Worm (Caenorhabditis elegans): ENCODE data around the gene C31H1.1.

The C31H1.1 gene

ce11 chrIV:5796694-5797093 lies 559 bp upstream of the C31H1.1 start, which contains the start of gene C31H1.5:
Gene C31H1.5, minus strand, starts transcription at chrIV:5796794.
- no peak for TF ChIP-seq tbx-2 (tag; optimal IDR thresholded peaks at IDR 0.05)
- no peak for TF ChIP-seq sea-2 (GFP tag; optimal IDR thresholded peaks at IDR 0.05)
- TF ChIP-seq lin-15B (tag; optimal IDR thresholded peaks at IDR 0.05): no peak
- no peak for TF ChIP-seq nhr-11 (tag; optimal IDR thresholded peaks at IDR 0.05)
- TF ChIP-seq nhr-43 (tag; optimal IDR thresholded peaks at IDR 0.05; ENCODE audit: poor library complexity, severe bottlenecking): no peak
- TF ChIP-seq nhr-237 (tag; optimal IDR thresholded peaks at IDR 0.05): no peak
- TF ChIP-seq ztf-11 (tag; optimal IDR thresholded peaks at IDR 0.05): no peak
- no peak for TF ChIP-seq jun-1 (tag; optimal IDR thresholded peaks at IDR 0.05)

ce11 chrIV:5799577-5799976 lies 2.3 kb downstream of the C31H1.1 start:
- TF ChIP-seq ceh-28 (tag; optimal IDR thresholded peaks at IDR 0.05) (no peak), lin-15B (tag; optimal IDR thresholded peaks at IDR 0.05) (no peak), elt-1 (tag; optimal IDR thresholded peaks at IDR 0.05) (no peak), nhr-11 (tag; optimal IDR thresholded peaks at IDR 0.05) (no peak), egl-5 (tag; optimal IDR thresholded peaks at IDR 0.05) (no peak), ceh-16 (tag; optimal IDR thresholded peaks at IDR 0.05) (no peak), fkh-2 (tag; optimal IDR thresholded peaks at IDR 0.05) (no peak), fkh-10 (GFP tag; optimal IDR thresholded peaks at IDR 0.05) (no peak), unc-39 (tag; optimal IDR thresholded peaks at IDR 0.05) (no peak), egl-27 (tag; optimal IDR thresholded peaks at IDR 0.05) (no peak), elt-2 (tag; optimal IDR thresholded peaks at IDR 0.05) (no peak), mml-1 (tag; optimal IDR thresholded peaks at IDR 0.05) (no peak), nhr-67 (tag; optimal IDR thresholded peaks at IDR 0.05) (no peak), fos-1 (tag; optimal IDR thresholded peaks at IDR 0.05) (no peak), snpc-4 (tag; optimal IDR thresholded peaks at IDR 0.05) (no peak), jun-1 (tag; optimal IDR thresholded peaks at IDR 0.05) (no peak), lsy-12 (tag; optimal IDR thresholded peaks at IDR 0.05) (no peak)

- TF ChIP-seq ceh-9 (tag; optimal IDR thresholded peaks at IDR 0.05) (no peak), ceh-28 (tag; optimal IDR thresholded peaks at IDR 0.05) (no peak), nhr-11 (tag; optimal IDR thresholded peaks at IDR 0.05) (no peak), nhr-28 (tag; optimal IDR thresholded peaks at IDR 0.05) (no peak), snpc-4 (tag; optimal IDR thresholded peaks at IDR 0.05) (no peak), nhr-25 (tag; optimal IDR thresholded peaks at IDR 0.05) (no peak), egl-5 (tag; optimal IDR thresholded peaks at IDR 0.05) (no peak), daf-12 (tag; optimal IDR thresholded peaks at IDR 0.05) (no peak), ceh-16 (tag; optimal IDR thresholded peaks at IDR 0.05) (no peak), hmg-11 (tag; optimal IDR thresholded peaks at IDR 0.05) (no peak), fos-1 (tag; optimal IDR thresholded peaks at IDR 0.05) (no peak), elt-1 (tag; optimal IDR thresholded peaks at IDR 0.05) (no peak), nhr-237 (tag; optimal IDR thresholded peaks at IDR 0.05) (no peak), nhr-67 (tag; optimal IDR thresholded peaks at IDR 0.05) (no peak), mml-1 (tag; optimal IDR thresholded peaks at IDR 0.05) (no peak), mdl-1 (tag; optimal IDR thresholded peaks at IDR 0.05) (no peak), nhr-12 (tag; optimal IDR thresholded peaks at IDR 0.05) (no peak)
Observed at ce11 chrIV:5803510-5804013, 6.3 kb downstream of the C31H1.1 start.

- TF ChIP-seq lsy-12 (tag; optimal IDR thresholded peaks at IDR 0.05) (peak; percentile 63), nhr-11 (tag; optimal IDR thresholded peaks at IDR 0.05) (no peak), ceh-28 (tag; optimal IDR thresholded peaks at IDR 0.05) (peak; percentile 32), nfya-1 (tag; optimal IDR thresholded peaks at IDR 0.05; ENCODE audit: insufficient read depth) (peak; percentile 95), skn-1 (tag; optimal IDR thresholded peaks at IDR 0.05) (no peak), fkh-2 (tag; optimal IDR thresholded peaks at IDR 0.05) (no peak), nhr-12 (tag; optimal IDR thresholded peaks at IDR 0.05) (no peak), unc-39 (tag; optimal IDR thresholded peaks at IDR 0.05) (no peak), nhr-237 (tag; optimal IDR thresholded peaks at IDR 0.05) (no peak), snpc-4 (tag; optimal IDR thresholded peaks at IDR 0.05) (no peak), nhr-25 (tag; optimal IDR thresholded peaks at IDR 0.05) (no peak), aly-2 (tag; optimal IDR thresholded peaks at IDR 0.05) (no peak), fos-1 (tag; optimal IDR thresholded peaks at IDR 0.05) (no peak), ceh-16 (tag; optimal IDR thresholded peaks at IDR 0.05) (no peak), pqm-1 (tag; optimal IDR thresholded peaks at IDR 0.05) (no peak), nhr-77 (tag; optimal IDR thresholded peaks at IDR 0.05) (no peak), tbx-2 (tag; optimal IDR thresholded peaks at IDR 0.05) (no peak), ztf-4 (tag; optimal IDR thresholded peaks at IDR 0.05) (no peak), pha-4 (tag; optimal IDR thresholded peaks at IDR 0.05) (peak; percentile 30), sea-2 (GFP tag; optimal IDR thresholded peaks at IDR 0.05) (no peak), nhr-23 (tag; optimal IDR thresholded peaks at IDR 0.05) (no peak), zag-1 (tag; optimal IDR thresholded peaks at IDR 0.05) (no peak), nhr-43 (tag; optimal IDR thresholded peaks at IDR 0.05; ENCODE audit: poor library complexity, severe bottlenecking) (no peak), egl-5 (tag; optimal IDR thresholded peaks at IDR 0.05) (no peak), fkh-10 (GFP tag; optimal IDR thresholded peaks at IDR 0.05) (peak; percentile 42), nhr-28 (tag; optimal IDR thresholded peaks at IDR 0.05) (no peak), ZK546.5 (tag; optimal IDR thresholded peaks at IDR 0.05) (no peak), R02D3.7 (tag; optimal IDR thresholded peaks at IDR 0.05) (no peak), unc-62 (GFP tag; optimal IDR thresholded peaks at IDR 0.05) (peak; percentile 8), ceh-82 (tag; optimal IDR thresholded peaks at IDR 0.05) (no peak), nhr-67 (tag; optimal IDR thresholded peaks at IDR 0.05) (no peak), ama-1 (optimal IDR thresholded peaks at IDR 0.05) (no peak), elt-2 (tag; optimal IDR thresholded peaks at IDR 0.05) (no peak), nhr-76 (tag; optimal IDR thresholded peaks at IDR 0.05) (no peak), jun-1 (tag; optimal IDR thresholded peaks at IDR 0.05) (peak; percentile 57), ceh-9 (tag; optimal IDR thresholded peaks at IDR 0.05) (no peak), mml-1 (tag; optimal IDR thresholded peaks at IDR 0.05) (no peak)
Observed at ce11 chrIV:5805477-5805876, 8.2 kb downstream of the C31H1.1 start.
